Worm (Caenorhabditis elegans) whole organism, L4 larva: ENCODE measurements around the gene pas-7.

Source experiments
- T26A8.4 ChIP-seq: fragments of 200-800 bp; sonication (Bioruptor generic); IDR thresholded peaks from 2 replicates; pipeline ENCODE4 v1.3.6; 2022; ENCODE audit warnings: missing genetic modification characterization, missing compliant biosample characterization
- ceh-44 ChIP-seq: fragments of 200-800 bp; sonication (Bioruptor generic); IDR thresholded peaks from 2 replicates; pipeline ENCODE4 v1.3.6; 2022; ENCODE audit warnings: missing genetic modification reagents, missing genetic modification characterization, missing compliant biosample characterization
- hlh-11 ChIP-seq: fragments of 200-800 bp; sonication (Bioruptor generic); optimal IDR thresholded peaks from 2 replicates; lab custom pipeline; 2018; ENCODE audit warnings: mild to moderate bottlenecking, missing genetic modification characterization, missing compliant biosample characterization
- nhr-10 ChIP-seq: fragments of 150-350 bp; optimal IDR thresholded peaks from 2 replicates; lab custom pipeline; 2014; ENCODE audit warnings: missing biosample characterization, missing genetic modification characterization
- nhr-76 ChIP-seq: fragments of 150-350 bp; optimal IDR thresholded peaks from 2 replicates; lab custom pipeline; 2014; ENCODE audit warnings: missing biosample characterization, missing genetic modification characterization
- skn-1 ChIP-seq: fragments of 150-350 bp; optimal IDR thresholded peaks from 2 replicates; lab custom pipeline; 2014; ENCODE audit warnings: missing biosample characterization, missing genetic modification characterization

- no peak for TF ChIP-seq T26A8.4
- TF ChIP-seq hlh-11: no peak
- TF ChIP-seq nhr-10 (tag; lab: Kevin White, UChicago): no peak
- TF ChIP-seq ceh-44 (GFP tag; lab: Robert Waterston, UW): no peak
- no peak for TF ChIP-seq skn-1 (tag; lab: Kevin White, UChicago)
- no peak for TF ChIP-seq nhr-76 (tag; lab: Kevin White, UChicago)
These were observed 25.7 kb downstream of the pas-7 start for ce11 chrII:10073986-10074385.
